Worm (Caenorhabditis elegans): ENCODE data around the gene rsp-5.

rsp-5 gene

ce11 chrII:6502826-6503225 lies 12.9 kb downstream of the rsp-5 start, which contains the start of gene R05G9.1:
R05G9.1 (plus strand) TSS chrII:6503168.
- TF ChIP-seq C34F6.9 (tag; optimal IDR thresholded peaks at IDR 0.05), result peak; percentile 35
- no peak for TF ChIP-seq nhr-6 (tag; optimal IDR thresholded peaks at IDR 0.05)

- TF ChIP-seq unc-55 (GFP tag; optimal IDR thresholded peaks at IDR 0.05) (no peak), nhr-25 (tag; optimal IDR thresholded peaks at IDR 0.05) (no peak), dmd-4 (tag; optimal IDR thresholded peaks at IDR 0.05) (no peak), ztf-1 (GFP tag; conservative IDR thresholded peaks at IDR 0.05) (no peak), crh-2 (tag; optimal IDR thresholded peaks at IDR 0.05) (no peak), egl-27 (tag; optimal IDR thresholded peaks at IDR 0.05) (no peak), Y55F3AM.14 (GFP tag; optimal IDR thresholded peaks at IDR 0.05) (no peak), aly-2 (tag; optimal IDR thresholded peaks at IDR 0.05) (no peak), F13H6.1 (tag; optimal IDR thresholded peaks at IDR 0.05) (no peak), mbf-1 (tag; optimal IDR thresholded peaks at IDR 0.05) (no peak), peb-1 (tag; optimal IDR thresholded peaks at IDR 0.05) (no peak), sma-3 (GFP tag; optimal IDR thresholded peaks at IDR 0.05) (no peak), nhr-129 (tag; optimal IDR thresholded peaks at IDR 0.05) (no peak)
These were observed 23.4 kb downstream of the rsp-5 start for ce11 chrII:6513357-6513756.

ce11 chrII:6513911-6514310 lies 23.9 kb downstream of the rsp-5 start, which contains the start of gene R05G9R.1:
R05G9R.1 (minus strand) TSS chrII:6514011.
- TF ChIP-seq C34F6.9 (tag; optimal IDR thresholded peaks at IDR 0.05) (no peak), aly-2 (tag; optimal IDR thresholded peaks at IDR 0.05) (no peak), mdl-1 (tag; optimal IDR thresholded peaks at IDR 0.05) (no peak), ztf-11 (tag; optimal IDR thresholded peaks at IDR 0.05) (no peak), nhr-77 (tag; optimal IDR thresholded peaks at IDR 0.05) (no peak), fos-1 (tag; optimal IDR thresholded peaks at IDR 0.05) (no peak)

- no peak for TF ChIP-seq C34F6.9 (tag; optimal IDR thresholded peaks at IDR 0.05)
- TF ChIP-seq sma-3 (GFP tag; optimal IDR thresholded peaks at IDR 0.05), result no peak
- TF ChIP-seq F13H6.1 (tag; optimal IDR thresholded peaks at IDR 0.05), result no peak
- no peak for TF ChIP-seq elt-3 (tag; optimal IDR thresholded peaks at IDR 0.05)
- no peak for TF ChIP-seq lin-11 (tag; optimal IDR thresholded peaks at IDR 0.05)
- no peak for TF ChIP-seq gmeb-1 (tag; optimal IDR thresholded peaks at IDR 0.05)
- TF ChIP-seq nhr-237 (tag; optimal IDR thresholded peaks at IDR 0.05), result no peak
- TF ChIP-seq mdl-1 (tag; optimal IDR thresholded peaks at IDR 0.05), result no peak
- TF ChIP-seq elt-1 (tag; optimal IDR thresholded peaks at IDR 0.05), result no peak
- TF ChIP-seq unc-55 (GFP tag; optimal IDR thresholded peaks at IDR 0.05), result no peak
- TF ChIP-seq nhr-6 (tag; optimal IDR thresholded peaks at IDR 0.05), result no peak
- no peak for TF ChIP-seq R02D3.7 (tag; optimal IDR thresholded peaks at IDR 0.05)
- no peak for TF ChIP-seq mbf-1 (tag; optimal IDR thresholded peaks at IDR 0.05)
- no peak for TF ChIP-seq ama-1 (optimal IDR thresholded peaks at IDR 0.05)
- no peak for TF ChIP-seq fos-1 (tag; optimal IDR thresholded peaks at IDR 0.05)
These were observed 26.3 kb downstream of the rsp-5 start, which contains the start of gene C56E6.7 for ce11 chrII:6516276-6516675. C56E6.7 (plus strand) TSS chrII:6516576.

ce11 chrII:6519703-6520102 lies 29.7 kb downstream of the rsp-5 start:
- TF ChIP-seq ztf-1 (GFP tag; conservative IDR thresholded peaks at IDR 0.05) (no peak), Y55F3AM.14 (GFP tag; optimal IDR thresholded peaks at IDR 0.05) (no peak), elt-1 (tag; optimal IDR thresholded peaks at IDR 0.05) (no peak), ztf-11 (tag; optimal IDR thresholded peaks at IDR 0.05) (no peak), lin-13 (GFP tag; optimal IDR thresholded peaks at IDR 0.05) (no peak), lin-11 (tag; optimal IDR thresholded peaks at IDR 0.05) (no peak), sem-4 (tag; optimal IDR thresholded peaks at IDR 0.05) (no peak)

- TF ChIP-seq fos-1 (tag; optimal IDR thresholded peaks at IDR 0.05) (peak; percentile 42), ceh-82 (tag; optimal IDR thresholded peaks at IDR 0.05) (no peak), snpc-4 (tag; optimal IDR thresholded peaks at IDR 0.05) (no peak), sma-9 (GFP tag; optimal IDR thresholded peaks at IDR 0.05) (peak; percentile 17), sma-9 (tag; optimal IDR thresholded peaks at IDR 0.05) (no peak)
These were observed 30.1 kb downstream of the rsp-5 start for ce11 chrII:6520103-6520502.

ce11 chrII:6521316-6521715 lies 31.4 kb downstream of the rsp-5 start, which contains the start of gene toe-2:
toe-2 (minus strand) TSS chrII:6521385.
- TF ChIP-seq mab-5 (tag; optimal IDR thresholded peaks at IDR 0.05) (no peak), nhr-12 (tag; optimal IDR thresholded peaks at IDR 0.05) (no peak), zag-1 (tag; optimal IDR thresholded peaks at IDR 0.05) (no peak), nhr-23 (tag; optimal IDR thresholded peaks at IDR 0.05) (no peak), gmeb-1 (tag; optimal IDR thresholded peaks at IDR 0.05) (no peak), ztf-11 (tag; optimal IDR thresholded peaks at IDR 0.05) (no peak), egl-27 (tag; optimal IDR thresholded peaks at IDR 0.05) (no peak), Y55F3AM.14 (GFP tag; optimal IDR thresholded peaks at IDR 0.05) (no peak), nhr-129 (tag; optimal IDR thresholded peaks at IDR 0.05) (no peak), fos-1 (tag; optimal IDR thresholded peaks at IDR 0.05) (no peak), elt-1 (tag; optimal IDR thresholded peaks at IDR 0.05) (no peak), nhr-10 (tag; optimal IDR thresholded peaks at IDR 0.05) (no peak), sem-4 (tag; optimal IDR thresholded peaks at IDR 0.05) (no peak), nhr-21 (tag; optimal IDR thresholded peaks at IDR 0.05) (no peak), ceh-16 (tag; optimal IDR thresholded peaks at IDR 0.05) (no peak), nhr-6 (tag; optimal IDR thresholded peaks at IDR 0.05) (no peak)
